Worm (Caenorhabditis elegans): ENCODE measurements around the gene clec-119.

- TF ChIP-seq ama-1 (optimal IDR thresholded peaks at IDR 0.05) (no peak), pes-1 (GFP tag; IDR thresholded peaks at IDR 0.05) (no peak), tbx-37 (GFP tag; conservative IDR thresholded peaks at IDR 0.05) (no peak), scrt-1 (GFP tag; IDR thresholded peaks at IDR 0.05) (no peak), sea-1 (GFP tag; conservative IDR thresholded peaks at IDR 0.05) (no peak), hnd-1 (tag; optimal IDR thresholded peaks at IDR 0.05) (no peak)
Measured at ce11 chrII:1293157-1293556, 37.4 kb downstream of the clec-119 start, which contains the start of gene srz-64.
